Fruit fly (Drosophila melanogaster): ENCODE data around the gene Use1.

Gene Use1

DNA sequence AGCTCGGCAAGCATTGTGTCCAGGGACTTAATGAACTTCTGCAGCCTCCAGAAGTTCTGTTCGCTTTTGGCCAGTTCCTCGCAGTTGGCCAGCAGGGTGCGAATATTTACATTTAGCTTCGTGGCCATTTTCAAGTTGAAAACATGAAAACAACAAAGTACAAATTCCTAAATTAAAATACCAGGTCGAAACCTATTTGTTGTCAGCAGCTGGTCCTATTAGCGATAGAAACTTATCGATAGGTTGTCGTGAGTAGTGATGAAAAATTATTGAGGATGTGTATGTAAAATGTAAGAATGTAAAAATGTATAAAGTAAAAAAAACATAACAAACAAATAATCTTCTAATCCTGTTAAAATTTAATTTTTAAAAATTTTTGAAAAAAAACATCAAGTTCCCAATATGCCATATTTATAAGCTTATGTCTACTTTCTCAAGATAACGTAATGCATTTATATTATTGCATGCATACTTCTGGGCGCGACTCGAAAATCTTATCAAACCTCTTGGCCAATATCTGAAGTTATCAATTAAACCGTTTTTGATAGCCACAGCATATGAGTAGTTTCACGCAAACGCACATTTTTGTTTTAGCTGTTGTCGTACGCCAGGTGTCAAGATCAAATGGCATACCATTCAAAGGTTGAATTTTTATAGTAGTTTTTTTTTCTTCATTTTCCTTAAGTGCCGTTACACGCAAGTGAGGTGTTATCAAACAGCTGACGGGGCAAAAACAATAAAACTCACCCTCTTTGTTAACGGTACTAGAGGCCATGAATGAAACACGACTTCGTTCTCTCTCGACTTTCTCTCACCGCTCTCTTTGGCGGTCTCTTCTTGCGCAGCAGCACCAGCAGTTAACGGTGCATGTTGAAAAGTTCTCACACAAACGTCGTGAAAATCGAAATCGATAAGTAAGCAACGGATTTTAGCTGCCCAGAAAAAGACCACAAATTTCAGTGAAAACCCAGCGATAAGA, at the start of gene Use1, which contains the start of gene nwk:
Gene Use1 (minus strand): TSS at position 206 of the 979 bp plus-strand sequence.
Gene nwk (plus strand): TSS at position 885 of the 979 bp plus-strand sequence.
- TF ChIP-seq CG17801 (GFP tag; optimal IDR thresholded peaks at IDR 0.05; ENCODE audit: partially characterized antibody): no peak

DNA sequence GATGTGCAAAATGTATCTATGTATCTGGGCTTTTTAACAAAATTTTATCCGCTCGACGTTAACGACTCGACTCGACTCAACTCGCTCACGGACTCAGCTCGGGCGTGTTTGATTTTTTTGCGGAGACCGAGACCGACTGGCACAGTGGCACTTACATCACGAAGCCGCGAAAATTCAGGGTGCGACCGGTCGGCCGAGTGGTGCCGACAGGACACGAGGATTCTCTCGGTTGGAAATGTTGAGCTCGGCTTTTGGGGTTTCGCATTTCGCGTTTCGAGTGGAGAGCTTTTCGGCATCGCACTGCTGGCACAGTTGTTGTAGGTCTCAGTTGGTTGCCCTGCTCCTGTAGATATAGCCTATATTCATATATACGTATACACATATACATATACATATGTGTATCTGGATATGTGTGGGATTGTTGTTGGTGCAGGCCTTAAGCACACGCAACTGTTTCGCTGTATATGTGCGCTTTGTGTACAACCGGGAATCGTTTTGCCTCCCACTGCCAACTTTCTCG, 45.1 kb upstream of the Use1 start, which contains the start of gene Rdl:
Gene Rdl (minus strand): TSS at position 97 of the 520 bp plus-strand sequence.
- no peak for TF ChIP-seq CG17801 (GFP tag; optimal IDR thresholded peaks at IDR 0.05; ENCODE audit: partially characterized antibody)

DNA sequence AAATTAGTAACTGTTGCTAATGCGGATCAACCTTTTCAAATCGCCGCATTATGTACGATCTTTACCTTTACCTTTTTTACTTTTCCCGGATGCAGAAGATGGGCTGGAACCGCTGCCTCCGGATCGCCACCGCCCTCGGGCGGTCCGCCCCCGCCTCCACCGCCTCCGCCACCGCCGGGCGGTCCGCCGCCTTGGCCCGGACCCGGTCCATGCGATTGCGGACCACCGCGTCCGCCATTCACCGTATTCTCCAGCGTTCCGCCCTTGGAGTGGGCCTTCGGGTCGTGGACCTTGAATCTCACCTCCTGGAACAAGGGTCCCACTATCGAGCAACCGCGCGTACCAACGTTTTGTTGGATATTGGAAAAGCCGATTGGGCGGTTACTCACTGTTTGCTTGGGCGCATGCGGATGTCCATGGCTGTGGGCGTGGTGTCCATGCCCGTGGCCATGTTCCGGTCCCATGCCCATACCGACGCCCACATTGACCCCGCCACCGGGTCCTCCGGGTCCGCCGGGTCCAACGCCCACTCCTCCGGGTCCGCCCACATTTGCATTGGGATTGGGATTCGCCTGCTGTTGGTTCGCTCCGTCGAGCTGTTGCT, 14.3 kb upstream of the Use1 start:
- TF ChIP-seq CG17801 (GFP tag; optimal IDR thresholded peaks at IDR 0.05; ENCODE audit: partially characterized antibody): no peak

DNA sequence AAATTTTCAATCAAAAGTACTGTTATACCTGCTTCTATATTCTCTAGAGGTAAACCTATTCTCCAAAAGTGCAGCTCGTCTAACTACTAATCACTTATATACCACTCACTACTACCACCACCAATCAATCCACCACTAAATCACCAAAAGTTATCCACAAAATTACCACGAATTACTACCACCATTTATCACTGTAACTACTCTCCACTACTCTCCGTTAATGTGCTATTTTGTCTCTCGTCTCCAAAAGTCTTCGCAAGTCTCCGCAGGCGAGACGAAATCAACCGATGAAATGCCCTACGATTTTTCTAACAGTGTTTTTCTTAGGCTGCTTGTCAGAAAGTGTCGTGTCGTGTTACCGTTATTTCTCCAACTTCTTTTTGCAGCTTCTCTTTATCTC, 5.0 kb upstream of the Use1 start:
- no peak for TF ChIP-seq CG17801 (GFP tag; optimal IDR thresholded peaks at IDR 0.05; ENCODE audit: partially characterized antibody)

DNA sequence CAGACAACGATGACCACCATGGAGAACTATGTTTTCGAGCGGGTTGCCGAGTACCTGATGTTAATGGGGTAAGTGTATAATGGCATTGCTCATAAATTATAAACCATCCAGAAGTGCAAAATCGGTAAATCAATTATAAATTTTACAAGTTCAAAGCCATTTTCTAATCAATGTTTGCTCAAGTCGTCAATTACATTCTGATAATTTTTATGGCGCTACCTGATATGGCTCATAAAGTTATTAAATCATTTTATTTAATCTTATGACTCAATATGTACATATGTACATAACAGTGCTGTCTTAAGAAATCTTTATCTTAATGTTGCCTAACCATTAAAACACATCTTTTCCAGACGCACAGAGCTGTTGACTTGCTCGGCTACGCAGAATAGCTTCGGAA, 2.6 kb upstream of the Use1 start:
- no peak for TF ChIP-seq CG17801 (GFP tag; optimal IDR thresholded peaks at IDR 0.05; ENCODE audit: partially characterized antibody)

DNA sequence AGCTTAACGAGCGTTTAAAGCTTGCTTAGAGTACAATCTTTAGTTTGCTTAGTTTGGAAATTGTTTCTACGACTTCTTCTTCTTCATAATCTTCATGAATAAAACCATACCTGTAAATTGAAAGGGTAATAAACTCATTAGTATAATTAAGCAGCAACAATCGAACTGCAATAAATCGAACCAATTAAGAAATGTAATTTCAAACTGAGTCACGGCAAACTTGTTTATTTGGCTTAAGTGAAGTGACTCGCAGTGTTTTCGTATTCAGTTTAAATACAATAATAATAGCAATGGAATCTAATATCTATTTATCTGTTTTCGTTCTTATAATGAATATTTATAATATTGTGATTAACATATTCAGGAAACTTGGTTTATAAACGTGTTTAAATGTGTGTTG, 1.2 kb downstream of the Use1 start:
- TF ChIP-seq CG17801 (GFP tag; optimal IDR thresholded peaks at IDR 0.05; ENCODE audit: partially characterized antibody): no peak

DNA sequence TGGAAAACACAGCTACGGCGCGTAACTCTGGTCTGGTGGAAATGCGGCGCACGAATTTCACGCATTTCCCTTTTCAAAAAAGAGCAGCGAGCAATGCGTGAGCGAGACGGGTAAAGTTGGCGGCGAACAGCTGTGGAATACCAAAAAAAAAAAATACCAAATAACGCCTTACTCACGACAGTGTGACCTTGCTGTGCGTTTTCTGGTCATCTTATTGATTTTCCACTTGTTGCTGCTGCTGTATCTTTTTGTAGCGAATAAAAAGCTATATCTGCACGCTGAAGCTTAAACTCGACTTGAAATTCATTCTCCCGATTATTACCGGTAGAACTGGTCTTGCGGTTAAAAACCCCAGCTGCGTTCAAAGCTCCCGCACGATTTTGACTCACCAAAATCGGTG, 2.6 kb downstream of the Use1 start, which contains the start of the genes bol and Dhpr:
Gene bol (minus strand): TSS at position 57 of the 400 bp plus-strand sequence.
Gene Dhpr (plus strand): TSS at position 212 of the 400 bp plus-strand sequence.
- TF ChIP-seq CG17801 (GFP tag; optimal IDR thresholded peaks at IDR 0.05; ENCODE audit: partially characterized antibody): no peak

DNA sequence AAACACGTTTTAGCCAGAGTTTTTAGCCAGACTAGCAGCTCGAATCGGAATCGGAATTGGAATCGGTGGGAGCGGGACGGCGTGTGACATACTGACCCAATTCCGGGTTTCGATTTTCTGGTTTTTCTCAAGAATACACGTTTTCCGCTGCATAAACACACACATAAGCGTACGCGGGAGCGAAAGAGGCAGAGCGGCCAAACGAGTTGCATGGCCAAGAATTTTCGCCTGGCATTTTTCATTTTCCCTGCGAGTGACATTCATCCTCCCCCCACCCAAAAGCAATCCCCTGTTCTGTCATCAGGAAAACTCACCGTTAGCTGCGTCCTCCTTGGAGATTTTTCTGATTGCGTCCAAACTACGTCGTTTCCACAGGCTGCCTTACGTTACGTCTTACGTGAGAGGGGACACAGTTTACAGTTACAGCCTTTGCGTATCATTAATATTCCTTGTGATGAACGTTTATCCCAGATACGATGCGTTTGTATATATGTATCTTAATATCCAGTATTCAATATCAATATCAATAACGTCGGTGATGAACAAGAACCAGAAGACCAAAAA, 7.3 kb downstream of the Use1 start:
- TF ChIP-seq CG17801 (GFP tag; optimal IDR thresholded peaks at IDR 0.05; ENCODE audit: partially characterized antibody): no peak

DNA sequence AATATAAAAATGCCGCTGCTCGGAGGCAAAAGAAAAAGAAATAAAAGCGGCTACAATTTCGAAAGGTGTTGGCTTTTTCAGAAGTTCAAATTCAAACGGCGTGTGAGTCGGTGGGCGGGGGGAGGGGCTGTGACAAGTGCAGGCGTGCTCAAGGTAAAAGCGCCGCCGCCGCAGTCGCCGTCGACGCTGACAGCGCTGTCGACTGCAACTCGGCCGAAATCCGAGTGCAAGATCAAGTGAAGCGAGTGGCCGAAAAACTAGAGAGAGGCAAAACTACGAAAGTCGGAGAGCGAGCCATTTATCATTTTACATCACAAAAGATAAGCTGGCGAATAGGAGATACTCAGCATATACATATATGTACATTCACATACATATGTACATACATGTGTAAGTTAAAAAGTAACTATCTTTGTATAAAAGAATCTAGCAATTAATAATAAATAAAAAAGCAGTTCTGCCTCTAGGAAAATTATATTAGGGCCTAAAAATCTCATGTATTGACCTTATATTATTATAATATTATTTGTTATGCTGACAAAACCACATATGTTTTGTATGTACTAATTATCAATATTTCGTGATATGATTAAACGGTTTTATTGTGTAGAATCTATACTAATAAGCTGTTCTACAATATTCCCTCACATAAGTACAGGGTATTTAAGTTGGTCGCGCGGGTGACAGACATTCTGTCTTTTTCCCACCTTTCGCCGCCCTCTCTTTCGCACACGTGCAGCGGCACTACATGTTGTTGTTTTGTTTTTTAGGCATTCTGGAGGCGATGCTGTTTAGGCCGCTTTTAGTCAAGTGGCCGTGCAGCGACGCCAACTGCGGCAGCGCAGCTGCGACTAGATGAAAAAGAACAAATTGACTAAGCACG, 8.0 kb downstream of the Use1 start:
- TF ChIP-seq CG17801 (GFP tag; optimal IDR thresholded peaks at IDR 0.05; ENCODE audit: partially characterized antibody): no peak

DNA sequence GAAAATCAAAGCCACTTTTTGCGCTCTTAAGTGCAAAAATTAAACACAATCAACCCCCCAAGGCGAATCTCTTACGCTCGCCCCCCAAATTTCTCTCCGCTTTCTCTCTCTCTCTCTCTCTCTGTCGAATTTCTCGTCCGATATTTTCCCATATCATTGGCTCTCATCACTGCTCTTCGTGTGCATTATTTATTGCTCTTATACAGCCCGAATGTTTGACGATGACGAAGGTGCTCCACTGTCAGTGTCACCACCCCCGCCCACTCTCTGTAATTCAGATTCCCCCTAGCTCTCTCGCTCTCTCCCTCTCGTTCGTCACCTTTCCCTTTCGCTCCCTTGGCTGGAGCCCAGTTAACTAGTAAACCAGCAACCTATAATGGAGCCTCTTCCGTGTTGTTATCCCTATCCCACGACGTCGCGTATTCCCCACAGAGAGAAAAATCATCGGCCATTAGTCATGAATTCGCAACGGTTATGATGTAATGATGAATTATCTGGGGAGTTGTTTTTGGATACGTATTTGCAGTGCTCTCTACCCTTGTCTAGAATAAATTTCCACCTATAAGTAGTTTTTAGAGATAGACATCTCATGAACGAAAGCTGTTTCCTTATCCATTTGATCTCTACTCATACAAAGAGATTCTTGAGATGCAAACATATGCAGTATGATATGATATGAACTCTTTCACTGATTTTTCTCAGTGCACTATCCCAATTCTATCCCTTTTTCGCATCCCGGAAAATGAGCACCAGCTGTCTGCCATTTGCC, 9.1 kb downstream of the Use1 start:
- no peak for TF ChIP-seq CG17801 (GFP tag; optimal IDR thresholded peaks at IDR 0.05; ENCODE audit: partially characterized antibody)

DNA sequence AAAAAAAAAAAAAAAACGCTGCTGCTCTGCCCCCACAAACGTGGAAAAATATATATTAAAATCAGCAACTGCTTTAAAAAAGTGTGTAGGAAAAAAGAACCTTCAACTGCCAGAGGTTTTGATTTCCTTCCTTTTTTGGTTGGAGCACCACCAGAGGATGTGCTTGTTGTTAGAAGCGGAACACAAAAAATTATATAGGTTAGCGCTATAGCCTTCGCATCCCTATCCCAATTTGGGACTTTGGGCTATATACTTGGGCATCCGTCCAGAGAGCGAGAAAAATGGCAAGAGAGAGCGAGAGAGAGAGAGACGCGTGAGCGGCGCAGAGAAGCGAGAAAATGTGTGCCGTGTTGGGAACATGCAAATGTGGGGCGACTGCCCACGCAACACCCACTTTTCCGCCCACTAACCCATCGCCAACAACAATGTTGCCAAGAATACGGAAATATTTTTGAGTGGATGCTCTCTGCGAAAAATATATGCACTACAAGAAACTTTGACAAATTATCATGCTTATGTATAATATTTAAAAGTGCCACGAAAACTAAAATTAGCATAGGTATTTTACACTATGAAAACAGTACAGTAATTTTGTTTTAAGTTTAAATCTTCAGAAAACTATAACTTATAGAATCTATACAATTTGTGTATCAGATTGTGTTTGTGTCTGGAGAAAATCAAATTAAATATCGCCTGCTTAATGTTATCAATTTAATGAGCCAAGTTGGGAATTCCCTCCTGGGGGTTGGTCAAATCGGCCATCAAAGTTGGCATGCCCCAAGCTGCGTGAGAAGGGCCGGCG, 9.9 kb downstream of the Use1 start:
- no peak for TF ChIP-seq CG17801 (GFP tag; optimal IDR thresholded peaks at IDR 0.05; ENCODE audit: partially characterized antibody)

DNA sequence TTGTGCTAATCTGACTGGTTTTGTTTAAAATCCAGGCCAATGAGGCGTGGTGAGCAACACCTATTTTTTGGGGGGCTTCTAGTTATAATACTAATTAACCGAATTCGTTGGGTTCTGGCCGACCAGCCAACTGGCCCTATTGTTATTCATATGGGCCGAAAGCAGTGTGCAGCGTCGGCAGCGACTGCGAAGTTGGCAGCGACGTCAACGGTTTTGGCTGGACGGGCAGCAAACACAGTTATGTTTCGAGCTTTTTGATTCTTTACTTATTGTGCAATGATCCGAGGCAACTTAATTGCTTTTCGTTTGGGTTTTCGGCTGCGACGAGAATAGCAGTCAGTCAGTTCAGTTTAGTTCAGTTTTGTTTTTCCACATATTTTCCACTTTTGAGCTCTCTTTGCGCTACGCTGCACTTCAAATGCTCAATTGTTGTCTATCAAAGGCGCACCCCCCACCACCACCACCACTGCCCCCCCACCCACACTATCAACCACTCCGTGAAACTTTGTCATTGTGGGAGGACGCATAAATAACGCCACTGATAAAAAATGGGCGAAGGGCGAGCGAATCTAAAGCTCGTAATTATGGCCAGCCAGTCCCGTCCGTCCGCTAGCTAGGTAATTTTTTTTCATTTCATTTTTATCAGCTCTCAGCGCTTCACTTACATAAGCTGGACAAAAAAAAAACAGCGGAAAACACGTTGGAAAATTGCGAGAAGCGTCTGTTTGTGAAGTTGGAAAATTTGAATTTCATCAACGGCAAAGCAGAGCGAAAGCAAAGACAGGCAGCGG, 10.8 kb downstream of the Use1 start:
- no peak for TF ChIP-seq CG17801 (GFP tag; optimal IDR thresholded peaks at IDR 0.05; ENCODE audit: partially characterized antibody)

Data from ovary, adult (tissue).